Worm (Caenorhabditis elegans) whole organism, L4 larva: ENCODE results near the gene T15H9.5.

Source experiments
- F10B5.3 ChIP-seq: sonication (generic microtip); optimal IDR thresholded peaks from 2 replicates; lab custom pipeline; 2016; ENCODE audit warnings: mild to moderate bottlenecking, missing genetic modification characterization, missing compliant biosample characterization
- F49E8.2 ChIP-seq: sonication (generic microtip); optimal IDR thresholded peaks from 2 replicates; lab custom pipeline; 2016; ENCODE audit warnings: missing compliant biosample characterization, mild to moderate bottlenecking, missing genetic modification characterization, borderline replicate concordance
- aha-1 ChIP-seq: fragments of 150-350 bp; peaks from one replicate; lab custom pipeline; 2014; ENCODE audit warnings: missing biosample characterization, missing genetic modification characterization
- ama-1 ChIP-seq: fragments of 150-350 bp; optimal IDR thresholded peaks from 2 replicates; lab custom pipeline; 2014; ENCODE audit warnings: inconsistent platforms, mixed read lengths
- fos-1 ChIP-seq: fragments of 150-350 bp; optimal IDR thresholded peaks from 2 replicates; lab custom pipeline; 2014; ENCODE audit warnings: missing biosample characterization, missing genetic modification characterization
- madf-9 ChIP-seq: fragments of 200-800 bp; sonication (Bioruptor generic); conservative IDR thresholded peaks from 2 replicates; pipeline ENCODE4 v1.3.6; 2022; ENCODE audit warnings: missing genetic modification reagents, missing genetic modification characterization, missing compliant biosample characterization
- mep-1 ChIP-seq: fragments of 150-350 bp; sonication (generic microtip); optimal IDR thresholded peaks from 3 replicates; lab custom pipeline; 2014; ENCODE audit warnings: missing biosample characterization, missing genetic modification characterization
- nhr-28 ChIP-seq: fragments of 150-350 bp; optimal IDR thresholded peaks from 2 replicates; lab custom pipeline; 2014; ENCODE audit warnings: missing biosample characterization, missing genetic modification characterization
- php-3 ChIP-seq: fragments of 200-800 bp; sonication (Bioruptor generic); IDR thresholded peaks from 2 replicates; pipeline ENCODE4 v1.3.6; 2022; ENCODE audit warnings: missing genetic modification reagents, missing genetic modification characterization, missing compliant biosample characterization
- snpc-4 ChIP-seq: fragments of 150-350 bp; optimal IDR thresholded peaks from 2 replicates; lab custom pipeline; 2014; ENCODE audit warnings: missing biosample characterization, missing genetic modification characterization
- tra-1 ChIP-seq: fragments of 200-800 bp; sonication (Bioruptor generic); IDR thresholded peaks from 2 replicates; pipeline ENCODE4 v1.3.6; 2022; ENCODE audit warnings: missing genetic modification reagents, missing genetic modification characterization, missing compliant biosample characterization
- unc-39 ChIP-seq: sonication (generic microtip); optimal IDR thresholded peaks from 2 replicates; lab custom pipeline; 2017; ENCODE audit warnings: missing biosample characterization, missing genetic modification characterization
- unc-62 ChIP-seq, 3 experiments: fragments of 150-350 bp in 1 of 3; sonication (generic microtip); optimal IDR thresholded peaks in 2 of 3; peaks in 1 of 3; 1 replicate in 1 of 3; 2 replicates in 2 of 3; lab custom pipeline; 2014 to 2017; ENCODE audit warnings: missing biosample characterization in 3 of 3, missing genetic modification characterization in 3 of 3, missing genetic modification reagents in 3 of 3, missing genotype in 1 of 3

ce11 chrII:9576707-9577106, 34.5 kb downstream of the T15H9.5 start:
- TF ChIP-seq fos-1 (tag; lab: Kevin White, UChicago), result no peak
- no peak for TF ChIP-seq unc-62 (GFP tag; optimal IDR thresholded peaks at IDR 0.05 in 1 of 2; lab: Kevin White, UChicago)
- TF ChIP-seq unc-62 (tag; optimal IDR thresholded peaks at IDR 0.05; lab: Kevin White, UChicago), result no peak
- no peak for TF ChIP-seq ama-1
- no peak for TF ChIP-seq php-3 (GFP tag; lab: Robert Waterston, UW)
- TF ChIP-seq aha-1 (tag; lab: Kevin White, UChicago), result no peak
- no peak for TF ChIP-seq unc-39
- TF ChIP-seq madf-9 (GFP tag; lab: Robert Waterston, UW), result no peak
- no peak for TF ChIP-seq F49E8.2
- TF ChIP-seq mep-1 (tag; lab: Kevin White, UChicago), result no peak
- TF ChIP-seq F10B5.3 (tag; lab: Kevin White, UChicago), result no peak
- no peak for TF ChIP-seq tra-1
- no peak for TF ChIP-seq snpc-4 (tag; lab: Kevin White, UChicago)
- TF ChIP-seq nhr-28 (tag; lab: Kevin White, UChicago), result no peak
